Worm (Caenorhabditis elegans): ENCODE data around the gene F10E9.5.

- TF ChIP-seq hlh-30 (tag; optimal IDR thresholded peaks at IDR 0.05; ENCODE audit: insufficient read depth) (no peak), fkh-10 (GFP tag; optimal IDR thresholded peaks at IDR 0.05) (no peak), ceh-6 (GFP tag; optimal IDR thresholded peaks at IDR 0.05) (no peak), che-1 (tag; optimal IDR thresholded peaks at IDR 0.05) (no peak), ceh-34 (tag; optimal IDR thresholded peaks at IDR 0.05) (no peak), pha-2 (tag; optimal IDR thresholded peaks at IDR 0.05) (no peak), dve-1 (tag; optimal IDR thresholded peaks at IDR 0.05) (no peak), tbx-2 (tag; optimal IDR thresholded peaks at IDR 0.05) (no peak), eyg-1 (tag; optimal IDR thresholded peaks at IDR 0.05) (no peak), hlh-6 (tag; optimal IDR thresholded peaks at IDR 0.05) (no peak), zip-5 (tag; optimal IDR thresholded peaks at IDR 0.05) (no peak), F13H6.1 (tag; optimal IDR thresholded peaks at IDR 0.05) (no peak)
These were observed 44.0 kb upstream of the F10E9.5 start, which contains the start of gene col-91 for ce11 chrIII:8263377-8263776.
